Worm (Caenorhabditis elegans): ENCODE measurements around the gene T24E12.11.

T24E12.11 gene

ce11 chrII:3785756-3786155 lies 6.4 kb upstream of the T24E12.11 start:
- TF ChIP-seq blmp-1 (tag; optimal IDR thresholded peaks at IDR 0.05) (no peak), mef-2 (tag; optimal IDR thresholded peaks at IDR 0.05) (no peak), rnt-1 (tag; optimal IDR thresholded peaks at IDR 0.05) (no peak), dsc-1 (tag; optimal IDR thresholded peaks at IDR 0.05) (no peak), grh-1 (GFP tag; IDR thresholded peaks at IDR 0.05) (no peak), swsn-7 (tag; optimal IDR thresholded peaks at IDR 0.05) (no peak), ces-1 (GFP tag; optimal IDR thresholded peaks at IDR 0.05) (no peak), pax-3 (tag; optimal IDR thresholded peaks at IDR 0.05) (no peak), sptf-1 (tag; optimal IDR thresholded peaks at IDR 0.05) (no peak), zag-1 (tag; optimal IDR thresholded peaks at IDR 0.05) (no peak), ztf-4 (tag; optimal IDR thresholded peaks at IDR 0.05) (no peak), jun-1 (tag; optimal IDR thresholded peaks at IDR 0.05) (no peak), sox-4 (tag; optimal IDR thresholded peaks at IDR 0.05) (no peak), unc-98 (GFP tag; IDR thresholded peaks at IDR 0.05) (no peak), efl-1 (optimal IDR thresholded peaks at IDR 0.05) (no peak), efl-1 (GFP tag; optimal IDR thresholded peaks at IDR 0.05 in 1 of 2) (no peak), C04F5.9 (tag; optimal IDR thresholded peaks at IDR 0.05) (no peak), lin-13 (GFP tag; optimal IDR thresholded peaks at IDR 0.05) (no peak), ceh-90 (tag; optimal IDR thresholded peaks at IDR 0.05) (no peak)

ce11 chrII:3785257-3785656 lies 5.9 kb upstream of the T24E12.11 start, which contains the start of gene T24E12.1:
Gene T24E12.1, plus strand, starts transcription at chrII:3785557.
- TF ChIP-seq lin-35 (GFP tag; optimal IDR thresholded peaks at IDR 0.05) (no peak), nhr-237 (tag; optimal IDR thresholded peaks at IDR 0.05) (no peak), nhr-76 (tag; optimal IDR thresholded peaks at IDR 0.05) (no peak), nhr-77 (tag; optimal IDR thresholded peaks at IDR 0.05) (no peak), ets-5 (GFP tag; IDR thresholded peaks at IDR 0.05) (no peak), hpl-2 (GFP tag; optimal IDR thresholded peaks at IDR 0.05) (no peak), unc-86 (tag; optimal IDR thresholded peaks at IDR 0.05) (no peak), fkh-4 (tag; optimal IDR thresholded peaks at IDR 0.05; ENCODE audit: borderline replicate concordance) (no peak), nhr-28 (tag; optimal IDR thresholded peaks at IDR 0.05) (no peak), ceh-63 (GFP tag; optimal IDR thresholded peaks at IDR 0.05) (no peak), efl-3 (GFP tag; optimal IDR thresholded peaks at IDR 0.05) (no peak), lin-15B (tag; optimal IDR thresholded peaks at IDR 0.05) (no peak), ces-1 (GFP tag; optimal IDR thresholded peaks at IDR 0.05) (no peak), unc-30 (tag; optimal IDR thresholded peaks at IDR 0.05) (no peak)

- TF ChIP-seq isw-1 (GFP tag; IDR thresholded peaks at IDR 0.05) (no peak), F16B12.6 (tag; optimal IDR thresholded peaks at IDR 0.05) (no peak), egl-13 (tag; optimal IDR thresholded peaks at IDR 0.05) (no peak), skn-1 (tag; optimal IDR thresholded peaks at IDR 0.05) (no peak), nhr-12 (tag; optimal IDR thresholded peaks at IDR 0.05) (no peak)
Measured at ce11 chrII:3782309-3783000, 3.1 kb upstream of the T24E12.11 start, which contains the start of gene T24E12.2. Gene T24E12.2, plus strand, starts transcription at chrII:3782950.

ce11 chrII:3781238-3781637 lies 1.9 kb upstream of the T24E12.11 start:
- TF ChIP-seq pax-3 (tag; optimal IDR thresholded peaks at IDR 0.05) (no peak), egl-27 (tag; optimal IDR thresholded peaks at IDR 0.05) (no peak), nhr-85 (tag) (no peak), isw-1 (GFP tag; IDR thresholded peaks at IDR 0.05) (no peak), mab-9 (GFP tag; IDR thresholded peaks at IDR 0.05) (no peak), efl-1 (optimal IDR thresholded peaks at IDR 0.05) (no peak), efl-1 (GFP tag; optimal IDR thresholded peaks at IDR 0.05 in 1 of 2) (peak in 1 of 2 experiments; percentile 67), nhr-11 (tag; optimal IDR thresholded peaks at IDR 0.05) (no peak), fkh-8 (tag; optimal IDR thresholded peaks at IDR 0.05) (no peak)
